Worm (Caenorhabditis elegans) whole organism, L1 larva: ENCODE data around the gene ZK105.12.
A peak's percentile ranks its signal among the peaks of the same experiment; 100 is the strongest.

Source experiments
- C04F5.9 ChIP-seq: sonication (generic microtip); optimal IDR thresholded peaks from 2 replicates; lab custom pipeline; 2016; ENCODE audit warnings: missing genetic modification characterization, missing compliant biosample characterization
- C16A3.4 ChIP-seq: fragments of 150-350 bp; optimal IDR thresholded peaks from 2 replicates; lab custom pipeline; 2014; ENCODE audit warnings: missing biosample characterization, missing genetic modification characterization
- C34B4.2 ChIP-seq: sonication (generic microtip); optimal IDR thresholded peaks from 2 replicates; lab custom pipeline; 2017; ENCODE audit warnings: mild to moderate bottlenecking, missing genetic modification characterization, missing compliant biosample characterization
- Y116A8C.19 ChIP-seq: sonication (generic microtip); optimal IDR thresholded peaks from 2 replicates; lab custom pipeline; 2016; ENCODE audit warnings: missing compliant biosample characterization, missing genetic modification characterization, borderline replicate concordance
- aha-1 ChIP-seq: fragments of 150-350 bp; optimal IDR thresholded peaks from 2 replicates; lab custom pipeline; 2014; ENCODE audit warnings: missing biosample characterization, missing genetic modification characterization
- alr-1 ChIP-seq: fragments of 200-800 bp; sonication (Bioruptor generic); optimal IDR thresholded peaks from 2 replicates; lab custom pipeline; 2018; ENCODE audit warnings: borderline replicate concordance, mild to moderate bottlenecking, missing genetic modification characterization, missing compliant biosample characterization
- blmp-1 ChIP-seq: fragments of 150-350 bp; optimal IDR thresholded peaks from 2 replicates; lab custom pipeline; 2014; ENCODE audit warnings: missing biosample characterization, missing genetic modification characterization
- ceh-63 ChIP-seq: fragments of 200-800 bp; sonication (Bioruptor generic); optimal IDR thresholded peaks from 2 replicates; lab custom pipeline; 2018; ENCODE audit warnings: mild to moderate bottlenecking, missing genetic modification characterization, missing compliant biosample characterization
- ceh-88 ChIP-seq: fragments of 200-800 bp; sonication (Bioruptor generic); IDR thresholded peaks from 2 replicates; pipeline ENCODE4 v1.3.6; 2022; ENCODE audit warnings: missing genetic modification characterization, missing compliant biosample characterization
- dpl-1 ChIP-seq, 3 experiments: fragments of 150-350 bp in 2 of 3; sonication (generic microtip) in 1 of 3; optimal IDR thresholded peaks; 2 replicates each; lab custom pipeline; 2014 to 2017; ENCODE audit warnings: missing biosample characterization in 3 of 3, missing genetic modification characterization in 3 of 3, missing genetic modification reagents in 3 of 3
- efl-1 ChIP-seq, 4 experiments: fragments of 150-350 bp; optimal IDR thresholded peaks in 3 of 4; peaks in 1 of 4; 1 replicate in 1 of 4; 2 replicates in 3 of 4; lab custom pipeline; 2014; ENCODE audit warnings: missing biosample characterization in 2 of 4, missing genetic modification characterization in 2 of 4, missing genetic modification reagents in 2 of 4
- elt-3 ChIP-seq, 6 experiments: fragments of 150-350 bp in 1 of 6; sonication (generic microtip); optimal IDR thresholded peaks; 2 replicates each; lab custom pipeline; 2017 to 2018; ENCODE audit warnings: missing biosample characterization in 6 of 6, missing genetic modification characterization in 6 of 6, inconsistent platforms in 1 of 6
- fkh-10 ChIP-seq: sonication (generic microtip); optimal IDR thresholded peaks from 2 replicates; lab custom pipeline; 2017; ENCODE audit warnings: missing biosample characterization, missing genetic modification reagents, missing genetic modification characterization
- fos-1 ChIP-seq: fragments of 150-350 bp; optimal IDR thresholded peaks from 2 replicates; lab custom pipeline; 2014; ENCODE audit warnings: missing biosample characterization, missing genetic modification characterization
- grh-1 ChIP-seq: fragments of 200-800 bp; sonication (Bioruptor generic); IDR thresholded peaks from 2 replicates; pipeline ENCODE4 v1.3.6; 2022; ENCODE audit warnings: missing genetic modification reagents, missing genetic modification characterization, missing compliant biosample characterization
- hlh-17 ChIP-seq: fragments of 200-800 bp; sonication (Bioruptor generic); optimal IDR thresholded peaks from 2 replicates; lab custom pipeline; 2018; ENCODE audit warnings: missing genetic modification characterization, mild to moderate bottlenecking, missing compliant biosample characterization, moderate library complexity, borderline replicate concordance
- hpl-2 ChIP-seq: fragments of 150-350 bp; optimal IDR thresholded peaks from 2 replicates; lab custom pipeline; 2014; ENCODE audit warnings: missing biosample characterization, missing genetic modification reagents, missing genetic modification characterization
- irx-1 ChIP-seq: sonication (generic microtip); optimal IDR thresholded peaks from 2 replicates; lab custom pipeline; 2016; ENCODE audit warnings: missing genetic modification characterization, missing compliant biosample characterization
- jun-1 ChIP-seq: fragments of 150-350 bp; optimal IDR thresholded peaks from 2 replicates; lab custom pipeline; 2014; ENCODE audit warnings: missing biosample characterization, missing genetic modification reagents, missing genetic modification characterization
- lin-35 ChIP-seq, 2 experiments: fragments of 150-350 bp; optimal IDR thresholded peaks; 2 replicates each; lab custom pipeline; 2014; ENCODE audit warnings: missing biosample characterization in 2 of 2, missing genetic modification characterization in 2 of 2, missing genetic modification reagents in 2 of 2
- lin-39 ChIP-seq: fragments of 150-350 bp; optimal IDR thresholded peaks from 2 replicates; lab custom pipeline; 2014; ENCODE audit warnings: missing biosample characterization, missing genetic modification reagents, missing genetic modification characterization
- lir-3 ChIP-seq: sonication (generic microtip); optimal IDR thresholded peaks from 2 replicates; lab custom pipeline; 2016; ENCODE audit warnings: mild to moderate bottlenecking, missing genetic modification characterization, moderate library complexity, missing compliant biosample characterization; ENCODE audit not compliant: poor library complexity
- lsy-2 ChIP-seq, 2 experiments: fragments of 150-350 bp; optimal IDR thresholded peaks; 2 replicates each; lab custom pipeline; 2014; ENCODE audit warnings: missing biosample characterization in 2 of 2, missing genetic modification characterization in 2 of 2
- mdl-1 ChIP-seq, 2 experiments: fragments of 150-350 bp; optimal IDR thresholded peaks; 2 replicates each; lab custom pipeline; 2014 to 2017; ENCODE audit warnings: missing biosample characterization in 2 of 2, missing genetic modification characterization in 2 of 2, inconsistent platforms in 1 of 2
- nhr-11 ChIP-seq: fragments of 150-350 bp; optimal IDR thresholded peaks from 2 replicates; lab custom pipeline; 2014; ENCODE audit warnings: missing biosample characterization, missing genetic modification characterization
- nhr-12 ChIP-seq: sonication (generic microtip); optimal IDR thresholded peaks from 2 replicates; lab custom pipeline; 2017; ENCODE audit warnings: missing biosample characterization, missing genetic modification characterization
- nhr-19 ChIP-seq: fragments of 200-800 bp; sonication (Bioruptor generic); conservative IDR thresholded peaks from 2 replicates; pipeline ENCODE4 v1.3.6; 2022; ENCODE audit warnings: missing genetic modification characterization, missing compliant biosample characterization
- nhr-20 ChIP-seq: sonication (generic microtip); optimal IDR thresholded peaks from 2 replicates; lab custom pipeline; 2016; ENCODE audit warnings: mild to moderate bottlenecking, missing genetic modification characterization, missing compliant biosample characterization
- nhr-237 ChIP-seq: fragments of 150-350 bp; optimal IDR thresholded peaks from 2 replicates; lab custom pipeline; 2014; ENCODE audit warnings: missing biosample characterization, missing genetic modification characterization
- nhr-47 ChIP-seq: sonication (generic microtip); optimal IDR thresholded peaks from 2 replicates; lab custom pipeline; 2016; ENCODE audit warnings: mild to moderate bottlenecking, missing genetic modification characterization, moderate library complexity, missing compliant biosample characterization
- nhr-71 ChIP-seq: sonication (generic microtip); optimal IDR thresholded peaks from 2 replicates; lab custom pipeline; 2016; ENCODE audit warnings: mild to moderate bottlenecking, missing genetic modification characterization, moderate library complexity, missing compliant biosample characterization
- nhr-76 ChIP-seq: sonication (generic microtip); optimal IDR thresholded peaks from 2 replicates; lab custom pipeline; 2017; ENCODE audit warnings: missing biosample characterization, missing genetic modification characterization
- nhr-85 ChIP-seq: sonication (generic microtip); peaks from one replicate; lab custom pipeline; 2016; ENCODE audit warnings: missing genetic modification characterization, inconsistent platforms, missing compliant biosample characterization
- pag-3 ChIP-seq: sonication (generic microtip); optimal IDR thresholded peaks from 2 replicates; lab custom pipeline; 2017; ENCODE audit warnings: missing genetic modification characterization, mild to moderate bottlenecking, missing compliant biosample characterization, antibody characterized with exemption, borderline replicate concordance; ENCODE audit not compliant: insufficient read depth
- skn-1 ChIP-seq: fragments of 150-350 bp; optimal IDR thresholded peaks from 2 replicates; lab custom pipeline; 2014; ENCODE audit warnings: missing biosample characterization, missing genetic modification characterization
- snu-23 ChIP-seq: sonication (generic microtip); optimal IDR thresholded peaks from 2 replicates; lab custom pipeline; 2016; ENCODE audit warnings: missing genetic modification characterization, missing compliant biosample characterization
- sox-4 ChIP-seq: sonication (generic microtip); optimal IDR thresholded peaks from 2 replicates; lab custom pipeline; 2016; ENCODE audit warnings: missing genetic modification characterization, missing compliant biosample characterization
- swsn-7 ChIP-seq: sonication (generic microtip); optimal IDR thresholded peaks from 2 replicates; lab custom pipeline; 2016; ENCODE audit warnings: missing genetic modification characterization, missing compliant biosample characterization
- tlp-1 ChIP-seq: fragments of 150-350 bp; optimal IDR thresholded peaks from 2 replicates; lab custom pipeline; 2014; ENCODE audit warnings: missing biosample characterization, missing genetic modification characterization
- unc-30 ChIP-seq: sonication (generic microtip); optimal IDR thresholded peaks from 2 replicates; lab custom pipeline; 2017; ENCODE audit warnings: missing biosample characterization, missing genetic modification characterization
- unc-62 ChIP-seq: fragments of 150-350 bp; optimal IDR thresholded peaks from 2 replicates; lab custom pipeline; 2014; ENCODE audit warnings: missing biosample characterization, missing genetic modification reagents, missing genetic modification characterization
- unc-98 ChIP-seq: fragments of 200-800 bp; sonication (Bioruptor generic); IDR thresholded peaks from 2 replicates; pipeline ENCODE4 v1.3.6; 2022; ENCODE audit warnings: missing genetic modification characterization, missing compliant biosample characterization
- zag-1 ChIP-seq: fragments of 150-350 bp; optimal IDR thresholded peaks from 2 replicates; lab custom pipeline; 2014; ENCODE audit warnings: missing biosample characterization, missing genetic modification characterization
- zip-4 ChIP-seq: fragments of 200-800 bp; sonication (Bioruptor generic); optimal IDR thresholded peaks from 2 replicates; lab custom pipeline; 2018; ENCODE audit warnings: mild to moderate bottlenecking, missing genetic modification characterization, moderate library complexity, missing compliant biosample characterization
- ztf-11 ChIP-seq, 2 experiments: sonication (generic microtip); optimal IDR thresholded peaks; 2 replicates each; lab custom pipeline; 2016 to 2017; ENCODE audit warnings: missing genetic modification characterization in 2 of 2, missing biosample characterization in 1 of 2, missing compliant biosample characterization in 1 of 2
- ztf-4 ChIP-seq: fragments of 150-350 bp; optimal IDR thresholded peaks from 2 replicates; lab custom pipeline; 2014; ENCODE audit warnings: missing biosample characterization, missing genetic modification characterization

Gene ZK105.12

ce11 chrV:7716034-7716433 is at the start of gene ZK105.12:
TSS of gene ZK105.12 (minus strand) at chrV:7716134.
- no peak for TF ChIP-seq nhr-237

DNA sequence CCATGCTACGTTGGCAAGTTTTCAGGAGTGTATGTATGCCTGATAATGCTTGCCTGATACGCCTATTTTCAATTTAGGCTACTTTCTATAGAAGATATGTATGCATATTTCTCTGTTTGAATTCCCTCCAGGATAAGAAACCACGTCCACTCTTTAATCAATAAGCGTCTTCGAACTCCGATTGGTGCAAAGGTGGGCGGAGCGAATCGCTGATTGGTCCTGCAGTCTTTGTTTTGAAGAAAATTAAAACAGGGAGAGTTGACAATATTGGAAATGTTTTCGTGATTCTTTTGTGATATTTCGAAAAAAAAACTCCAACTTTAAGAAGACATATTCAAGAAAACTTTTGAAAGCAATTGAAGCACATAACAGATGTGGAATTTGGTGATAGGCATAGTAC is 46.0 kb upstream of the ZK105.12 start:
- TF ChIP-seq lin-39 (tag; lab: Kevin White, UChicago) (no peak), unc-62 (GFP tag; lab: Kevin White, UChicago) (no peak), grh-1 (no peak), alr-1 (tag; lab: Kevin White, UChicago) (no peak), ztf-11 (tag; optimal IDR thresholded peaks at IDR 0.05; lab: Kevin White, UChicago) (no peak), lin-35 (GFP tag; optimal IDR thresholded peaks at IDR 0.05; lab: Kevin White, UChicago) (no peak)

DNA sequence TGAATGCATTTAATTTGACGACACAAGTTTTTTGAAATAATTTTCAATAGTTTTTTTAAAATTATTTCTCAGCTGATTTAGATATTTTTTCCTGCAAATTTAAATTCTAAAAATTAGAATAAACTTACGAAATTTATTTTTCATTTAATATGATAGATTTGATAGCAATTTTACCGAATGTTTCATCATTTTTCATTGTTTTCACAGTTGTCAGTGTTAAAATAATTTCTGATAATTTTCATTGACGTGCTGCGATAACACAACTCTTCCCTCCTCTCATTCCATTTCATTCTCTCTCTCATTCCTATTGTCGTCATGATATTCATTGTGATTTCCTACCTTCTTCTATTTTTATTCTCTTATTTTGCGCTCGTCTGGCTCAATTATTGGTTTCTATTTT is 44.2 kb upstream of the ZK105.12 start, which contains the start of gene hint-3:
hint-3 (plus strand) TSS at position 301 of the 400 bp plus-strand sequence.
- TF ChIP-seq ceh-88, result no peak
- no peak for TF ChIP-seq nhr-76
- no peak for TF ChIP-seq hlh-17 (GFP tag; lab: Kevin White, UChicago)
- no peak for TF ChIP-seq ztf-4 (tag; lab: Kevin White, UChicago)
- no peak for TF ChIP-seq elt-3 (tag; optimal IDR thresholded peaks at IDR 0.05; lab: Kevin White, UChicago)
- TF ChIP-seq lsy-2 (tag; optimal IDR thresholded peaks at IDR 0.05; lab: Kevin White, UChicago), result no peak
- no peak for TF ChIP-seq aha-1
- no peak for TF ChIP-seq zip-4 (GFP tag; lab: Kevin White, UChicago)

ce11 chrV:7759270-7759669 is 43.3 kb upstream of the ZK105.12 start:
- TF ChIP-seq C34B4.2 (tag; lab: Kevin White, UChicago) (no peak), lir-3 (tag; lab: Kevin White, UChicago) (peak; percentile 56), Y116A8C.19 (tag; lab: Kevin White, UChicago) (no peak), nhr-71 (peak; percentile 86), hpl-2 (no peak), nhr-47 (tag; lab: Kevin White, UChicago) (peak; percentile 46), nhr-11 (tag; lab: Kevin White, UChicago) (no peak), nhr-76 (no peak), lin-39 (tag; lab: Kevin White, UChicago) (no peak), unc-62 (GFP tag; lab: Kevin White, UChicago) (no peak), jun-1 (tag; lab: Kevin White, UChicago) (no peak), fos-1 (tag; lab: Kevin White, UChicago) (peak; percentile 49), fkh-10 (peak; percentile 24), unc-98 (GFP tag; lab: Robert Waterston, UW) (no peak), efl-1 (optimal IDR thresholded peaks at IDR 0.05; lab: Kevin White, UChicago) (peak; percentile 49 to 61), efl-1 (GFP tag; optimal IDR thresholded peaks at IDR 0.05 in 1 of 2; lab: Kevin White, UChicago) (peak; percentile 34 to 93), pag-3 (tag; lab: Kevin White, UChicago) (no peak), nhr-85 (peak; percentile 91), unc-30 (tag; lab: Kevin White, UChicago) (no peak), C04F5.9 (tag; lab: Kevin White, UChicago) (no peak), ceh-63 (GFP tag; lab: Kevin White, UChicago) (no peak), tlp-1 (no peak), elt-3 (tag; optimal IDR thresholded peaks at IDR 0.05; lab: Kevin White, UChicago) (peak in 3 of 6 experiments; percentile 7 to 61 (median 26)), irx-1 (tag; lab: Kevin White, UChicago) (peak; percentile 53), nhr-20 (tag; lab: Kevin White, UChicago) (peak; percentile 84), skn-1 (tag; lab: Kevin White, UChicago) (no peak), ceh-88 (peak; percentile 49; the same call in 1 of the 2 replicates), C16A3.4 (peak; percentile 20), zag-1 (tag; lab: Kevin White, UChicago) (peak; percentile 13), dpl-1 (GFP tag; optimal IDR thresholded peaks at IDR 0.05; lab: Kevin White, UChicago) (peak; percentile 31 to 59 (median 53)), nhr-12 (tag; lab: Kevin White, UChicago) (no peak), swsn-7 (peak; percentile 39), blmp-1 (tag; lab: Kevin White, UChicago) (peak; percentile 83), hlh-17 (GFP tag; lab: Kevin White, UChicago) (no peak), mdl-1 (tag; optimal IDR thresholded peaks at IDR 0.05; lab: Kevin White, UChicago) (peak in 1 of 2 experiments; percentile 73), snu-23 (peak; percentile 89), nhr-19 (GFP tag; lab: Robert Waterston, UW) (peak; percentile 58), sox-4 (tag; lab: Kevin White, UChicago) (no peak)
